Worm (Caenorhabditis elegans): ENCODE data around the gene gcs-1.

ce11 chrII:9013341-9013740, 24.8 kb downstream of the gcs-1 start:
- no peak for TF ChIP-seq elt-1 (tag; optimal IDR thresholded peaks at IDR 0.05)
- TF ChIP-seq nhr-77 (tag; optimal IDR thresholded peaks at IDR 0.05), result no peak
- no peak for TF ChIP-seq unc-55 (GFP tag; optimal IDR thresholded peaks at IDR 0.05)
- TF ChIP-seq blmp-1 (tag; optimal IDR thresholded peaks at IDR 0.05; ENCODE audit: insufficient read depth), result no peak
- TF ChIP-seq ama-1 (optimal IDR thresholded peaks at IDR 0.05), result no peak
- TF ChIP-seq lin-39 (tag; optimal IDR thresholded peaks at IDR 0.05), result no peak
- TF ChIP-seq unc-62 (GFP tag; optimal IDR thresholded peaks at IDR 0.05), result no peak
- TF ChIP-seq nhr-25 (tag; optimal IDR thresholded peaks at IDR 0.05), result no peak
- TF ChIP-seq mdl-1 (tag; optimal IDR thresholded peaks at IDR 0.05), result peak in 1 of 2 experiments; percentile 22
- peak in 1 of 2 experiments; percentile 24 for TF ChIP-seq lsy-2 (tag; optimal IDR thresholded peaks at IDR 0.05)
- no peak for TF ChIP-seq lin-13 (GFP tag; optimal IDR thresholded peaks at IDR 0.05)
- no peak for TF ChIP-seq elt-3 (tag; optimal IDR thresholded peaks at IDR 0.05)
- no peak for TF ChIP-seq ZK546.5 (tag; optimal IDR thresholded peaks at IDR 0.05)
- no peak for TF ChIP-seq snpc-4 (tag; optimal IDR thresholded peaks at IDR 0.05)
